Worm (Caenorhabditis elegans): ENCODE measurements around the gene cdh-1.
A peak's percentile ranks its signal among the peaks of the same experiment; 100 is the strongest.

Gene cdh-1

DNA sequence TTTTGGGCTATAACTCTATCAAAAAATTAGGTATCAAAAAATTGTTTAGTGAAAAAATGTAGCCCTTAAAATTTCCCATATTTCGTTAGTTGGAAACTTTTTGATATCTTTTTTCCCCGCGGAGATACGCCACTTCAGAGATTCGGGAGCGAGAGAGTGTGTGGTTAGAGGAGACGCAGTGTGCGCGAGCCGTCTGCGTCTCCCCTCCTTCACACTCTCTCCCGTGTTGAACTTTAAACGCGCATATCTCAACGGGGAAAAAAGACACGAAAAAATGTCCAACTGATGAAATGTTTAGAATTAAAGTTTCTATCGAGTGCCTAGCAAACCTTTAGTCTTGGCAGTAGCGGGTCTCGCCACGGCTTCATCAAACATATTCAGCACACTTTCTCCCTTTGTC, 9.6 kb downstream of the cdh-1 start:
- TF ChIP-seq sox-4 (tag; optimal IDR thresholded peaks at IDR 0.05) (no peak), egl-13 (tag; optimal IDR thresholded peaks at IDR 0.05) (no peak), lsy-2 (tag; optimal IDR thresholded peaks at IDR 0.05) (no peak), unc-30 (tag; optimal IDR thresholded peaks at IDR 0.05) (no peak), tlp-1 (tag; optimal IDR thresholded peaks at IDR 0.05) (no peak), sup-37 (GFP tag; optimal IDR thresholded peaks at IDR 0.05) (no peak), efl-1 (optimal IDR thresholded peaks at IDR 0.05) (no peak), efl-1 (GFP tag; optimal IDR thresholded peaks at IDR 0.05 in 1 of 2) (peak in 1 of 2 experiments; percentile 88)

DNA sequence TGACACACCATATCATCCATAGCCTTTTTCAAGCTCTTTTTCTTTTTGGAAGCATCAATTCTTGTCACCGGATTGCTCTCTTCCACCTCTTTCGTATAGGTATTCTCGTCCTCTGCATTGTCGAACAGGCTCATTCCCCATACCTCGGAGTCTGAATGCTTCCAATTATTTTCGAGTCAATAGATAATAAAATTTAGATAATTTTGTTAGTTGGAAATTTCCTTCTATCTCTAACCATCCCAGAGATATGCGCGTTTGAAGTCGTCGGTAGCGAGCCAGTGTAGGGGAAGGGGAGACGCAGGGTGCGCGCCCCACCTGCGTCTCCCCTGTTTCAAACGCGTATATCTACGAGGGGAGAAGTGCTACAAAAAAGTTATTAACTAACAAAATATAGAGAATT, 10.2 kb downstream of the cdh-1 start:
- no peak for TF ChIP-seq isw-1 (GFP tag; IDR thresholded peaks at IDR 0.05)
- no peak for TF ChIP-seq irx-1 (tag; optimal IDR thresholded peaks at IDR 0.05)
- peak; percentile 3 for TF ChIP-seq lin-14 (GFP tag; optimal IDR thresholded peaks at IDR 0.05)

DNA sequence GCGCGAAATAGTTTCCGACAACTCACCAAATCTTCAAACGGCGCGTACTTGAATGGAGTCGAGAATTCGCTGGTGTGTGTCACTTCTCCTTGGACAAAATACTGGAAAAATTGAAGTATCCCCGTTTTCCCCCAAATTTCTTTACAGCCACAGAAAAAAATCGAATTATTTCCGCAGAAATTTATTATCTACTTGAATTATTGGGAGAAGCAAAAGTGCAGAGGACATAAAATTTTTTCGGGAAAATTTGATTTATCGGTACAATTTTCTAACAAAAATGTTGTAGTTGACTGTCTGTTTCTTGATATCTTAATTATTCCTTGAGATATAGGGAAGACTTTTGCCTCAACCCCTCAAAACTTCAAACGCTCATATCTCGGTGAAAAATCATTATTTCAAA, 12.3 kb downstream of the cdh-1 start, which contains the start of gene R10F2.4:
TSS of gene R10F2.4 (minus strand) at position 101 of the 400 bp plus-strand sequence.
- TF ChIP-seq ceh-88 (GFP tag; IDR thresholded peaks at IDR 0.05) (no peak), efl-1 (optimal IDR thresholded peaks at IDR 0.05) (no peak), efl-1 (GFP tag; optimal IDR thresholded peaks at IDR 0.05 in 1 of 2) (peak in 1 of 2 experiments; percentile 37)

DNA sequence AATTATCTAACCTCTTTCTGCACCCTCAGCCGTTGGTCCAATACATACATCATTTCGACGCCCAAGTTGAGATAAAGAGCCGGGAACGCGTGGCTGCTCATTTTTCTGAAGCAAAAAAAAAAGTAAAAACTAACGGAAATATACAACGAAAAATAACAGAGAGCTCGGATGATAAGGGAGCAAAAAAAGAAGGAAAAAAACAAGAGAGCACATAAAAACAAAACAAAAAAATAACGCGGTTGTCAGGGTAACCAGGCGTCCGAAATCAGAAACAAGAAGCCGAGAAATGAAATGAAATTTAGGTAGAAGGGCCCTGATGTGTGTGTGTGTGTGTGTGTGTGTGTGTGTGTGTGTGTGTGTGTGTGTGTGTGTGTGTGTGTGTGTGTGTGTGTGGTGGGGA, 14.0 kb downstream of the cdh-1 start, which contains the start of gene R10F2.5:
TSS of gene R10F2.5 (minus strand) at position 101 of the 400 bp plus-strand sequence.
- TF ChIP-seq fkh-8 (tag; optimal IDR thresholded peaks at IDR 0.05) (peak; percentile 40), dsc-1 (tag; optimal IDR thresholded peaks at IDR 0.05) (no peak)

DNA sequence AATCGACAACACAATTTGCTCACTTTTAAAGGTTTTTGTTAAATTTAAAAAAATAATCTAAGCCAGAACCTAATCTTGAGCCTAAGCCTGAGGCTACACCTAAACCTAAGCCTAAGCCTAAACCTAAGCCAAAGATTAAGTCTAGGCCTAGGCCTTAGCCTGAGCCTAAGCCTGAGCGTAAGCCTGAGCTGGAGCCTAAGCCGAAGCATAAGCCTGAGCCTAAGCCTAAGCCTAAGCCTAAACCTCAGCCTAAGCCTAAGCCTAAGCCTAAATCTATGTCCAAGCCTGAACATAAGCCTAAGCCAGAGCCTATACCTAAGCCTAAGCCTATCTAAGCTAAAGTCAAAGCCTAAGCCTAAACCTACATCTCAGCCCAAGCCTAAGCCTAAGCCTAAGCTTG, 27.1 kb downstream of the cdh-1 start:
- TF ChIP-seq egl-13 (tag; optimal IDR thresholded peaks at IDR 0.05) (no peak), fkh-8 (tag; optimal IDR thresholded peaks at IDR 0.05) (no peak), egl-27 (tag; optimal IDR thresholded peaks at IDR 0.05) (no peak), pag-3 (tag; optimal IDR thresholded peaks at IDR 0.05; ENCODE audit: borderline replicate concordance, insufficient read depth) (no peak), dsc-1 (tag; optimal IDR thresholded peaks at IDR 0.05) (no peak), lsy-2 (tag; optimal IDR thresholded peaks at IDR 0.05) (no peak), nhr-90 (tag; optimal IDR thresholded peaks at IDR 0.05; ENCODE audit: poor library complexity) (no peak)

DNA sequence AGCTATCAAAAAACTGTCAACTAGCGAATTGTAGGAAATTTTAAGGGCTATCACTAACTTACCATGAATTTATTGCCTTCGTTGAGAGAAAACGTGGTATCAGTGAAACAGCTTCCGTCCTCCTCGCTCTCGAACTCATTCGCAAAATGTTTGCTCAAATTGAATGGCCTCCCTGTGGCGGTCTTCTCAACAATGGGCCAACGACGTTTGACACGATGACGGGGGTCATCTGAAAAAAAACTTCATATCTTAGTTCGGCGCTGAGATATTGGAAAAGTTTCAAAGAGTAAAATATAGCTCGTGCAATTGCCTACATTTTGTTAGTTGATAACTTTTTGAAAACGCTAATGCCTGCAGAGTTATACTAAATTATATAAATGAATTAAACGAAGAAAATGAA, 30.9 kb downstream of the cdh-1 start:
- TF ChIP-seq ztf-11 (tag; optimal IDR thresholded peaks at IDR 0.05) = no peak
- TF ChIP-seq efl-1 (optimal IDR thresholded peaks at IDR 0.05) = no peak
- peak in 1 of 2 experiments; percentile 3 for TF ChIP-seq efl-1 (GFP tag; optimal IDR thresholded peaks at IDR 0.05 in 1 of 2)
- TF ChIP-seq hpl-2 (GFP tag; optimal IDR thresholded peaks at IDR 0.05) = no peak

DNA sequence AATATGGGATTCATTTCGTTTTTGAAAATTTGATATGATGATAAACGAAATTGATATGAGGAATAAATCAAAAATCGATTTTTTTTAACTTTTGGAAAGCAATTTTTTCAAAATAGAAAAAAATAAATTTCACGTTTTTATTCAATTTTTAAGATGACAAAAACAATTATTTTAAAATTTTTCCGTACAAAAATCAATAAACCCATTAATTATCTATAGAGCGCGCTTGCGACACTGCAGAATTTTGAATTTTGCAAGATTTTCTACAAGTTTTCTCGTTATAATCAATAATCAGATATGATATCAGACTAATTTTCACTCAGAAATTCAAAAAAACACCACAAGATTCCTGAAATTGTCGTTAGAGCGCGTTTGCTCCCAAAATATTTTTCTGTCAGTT, 33.3 kb downstream of the cdh-1 start, which contains the start of gene R10F2.6:
TSS of gene R10F2.6 (minus strand) at position 101 of the 400 bp plus-strand sequence.
- TF ChIP-seq sptf-1 (tag; optimal IDR thresholded peaks at IDR 0.05) (no peak), aha-1 (tag; optimal IDR thresholded peaks at IDR 0.05) (no peak), dpl-1 (GFP tag; optimal IDR thresholded peaks at IDR 0.05) (no peak), lin-15B (tag; optimal IDR thresholded peaks at IDR 0.05) (no peak), fkh-4 (tag; optimal IDR thresholded peaks at IDR 0.05; ENCODE audit: borderline replicate concordance) (no peak), mdl-1 (tag; optimal IDR thresholded peaks at IDR 0.05) (no peak), egl-13 (tag; optimal IDR thresholded peaks at IDR 0.05) (no peak), Y116A8C.19 (tag; optimal IDR thresholded peaks at IDR 0.05; ENCODE audit: borderline replicate concordance) (no peak), lin-39 (tag; optimal IDR thresholded peaks at IDR 0.05) (no peak), ztf-4 (tag; optimal IDR thresholded peaks at IDR 0.05) (no peak), unc-62 (GFP tag; optimal IDR thresholded peaks at IDR 0.05) (no peak), fos-1 (tag; optimal IDR thresholded peaks at IDR 0.05) (no peak), aly-2 (tag; optimal IDR thresholded peaks at IDR 0.05) (no peak), nhr-28 (tag; optimal IDR thresholded peaks at IDR 0.05) (no peak), sup-37 (GFP tag; optimal IDR thresholded peaks at IDR 0.05) (no peak)
